Worm (Caenorhabditis elegans) whole organism, L4 larva: ENCODE data around the gene rpl-36.
A peak's percentile ranks its signal among the peaks of the same experiment; 100 is the strongest.

Experiments
- Y48G9A.11 ChIP-seq: fragments of 200-800 bp; sonication (Bioruptor generic); IDR thresholded peaks from 2 replicates; pipeline ENCODE4 v1.3.6; 2022; ENCODE audit warnings: missing genetic modification reagents, missing genetic modification characterization, missing compliant biosample characterization
- Y5F2A.4 ChIP-seq: fragments of 200-800 bp; sonication (Bioruptor generic); optimal IDR thresholded peaks from 2 replicates; lab custom pipeline; 2018; ENCODE audit warnings: mild to moderate bottlenecking, missing genetic modification characterization, missing compliant biosample characterization
- Y75B8A.6 ChIP-seq: fragments of 200-800 bp; sonication (Bioruptor generic); IDR thresholded peaks from 2 replicates; pipeline ENCODE4 v1.3.6; 2022; ENCODE audit warnings: missing genetic modification reagents, missing genetic modification characterization, missing compliant biosample characterization
- aly-2 ChIP-seq: sonication (generic microtip); optimal IDR thresholded peaks from 2 replicates; lab custom pipeline; 2018; ENCODE audit warnings: missing biosample characterization, missing genetic modification characterization
- ama-1 ChIP-seq: fragments of 150-350 bp; optimal IDR thresholded peaks from 2 replicates; lab custom pipeline; 2014; ENCODE audit warnings: inconsistent platforms, mixed read lengths
- attf-4 ChIP-seq: sonication (generic microtip); optimal IDR thresholded peaks from 3 replicates; lab custom pipeline; 2017; ENCODE audit warnings: missing biosample characterization, missing genetic modification characterization
- ceh-28 ChIP-seq: fragments of 150-350 bp; optimal IDR thresholded peaks from 2 replicates; lab custom pipeline; 2014; ENCODE audit warnings: missing biosample characterization, missing genetic modification reagents, missing genetic modification characterization
- ceh-44 ChIP-seq: fragments of 200-800 bp; sonication (Bioruptor generic); IDR thresholded peaks from 2 replicates; pipeline ENCODE4 v1.3.6; 2022; ENCODE audit warnings: missing genetic modification reagents, missing genetic modification characterization, missing compliant biosample characterization
- ceh-82 ChIP-seq: sonication (generic microtip); optimal IDR thresholded peaks from 2 replicates; lab custom pipeline; 2017; ENCODE audit warnings: missing biosample characterization, missing genetic modification characterization
- ces-1 ChIP-seq: fragments of 150-350 bp; sonication (generic microtip); optimal IDR thresholded peaks from 4 replicates; lab custom pipeline; 2014; ENCODE audit warnings: missing biosample characterization, missing genetic modification reagents, missing genetic modification characterization
- ctbp-1 ChIP-seq: fragments of 200-800 bp; sonication (Bioruptor generic); IDR thresholded peaks from 2 replicates; pipeline ENCODE4 v1.3.6; 2022; ENCODE audit warnings: missing genetic modification reagents, missing genetic modification characterization, missing compliant biosample characterization
- daf-12 ChIP-seq: fragments of 150-350 bp; optimal IDR thresholded peaks from 2 replicates; lab custom pipeline; 2014; ENCODE audit warnings: missing biosample characterization, missing genetic modification reagents, missing genetic modification characterization
- dmd-6 ChIP-seq: fragments of 200-800 bp; sonication (Bioruptor generic); IDR thresholded peaks from 2 replicates; pipeline ENCODE4 v1.3.6; 2022; ENCODE audit warnings: missing genetic modification reagents, missing genetic modification characterization, missing compliant biosample characterization
- dmd-9 ChIP-seq: fragments of 200-800 bp; sonication (Bioruptor generic); IDR thresholded peaks from 2 replicates; pipeline ENCODE4 v1.3.6; 2022; ENCODE audit warnings: missing genetic modification reagents, missing genetic modification characterization, missing compliant biosample characterization
- duxl-1 ChIP-seq: sonication (generic microtip); optimal IDR thresholded peaks from 2 replicates; lab custom pipeline; 2016; ENCODE audit warnings: mild to moderate bottlenecking, missing genetic modification characterization, moderate library complexity, missing compliant biosample characterization; ENCODE audit not compliant: poor library complexity
- dve-1 ChIP-seq: sonication (generic microtip); optimal IDR thresholded peaks from 2 replicates; lab custom pipeline; 2017; ENCODE audit warnings: antibody characterized with exemption, mild to moderate bottlenecking, missing genetic modification characterization, missing compliant biosample characterization; ENCODE audit not compliant: insufficient read depth
- egl-27 ChIP-seq: sonication (generic microtip); optimal IDR thresholded peaks from 3 replicates; lab custom pipeline; 2017; ENCODE audit warnings: missing biosample characterization, missing genetic modification reagents, missing genetic modification characterization
- fkh-10 ChIP-seq: fragments of 150-350 bp; optimal IDR thresholded peaks from 2 replicates; lab custom pipeline; 2014; ENCODE audit warnings: missing biosample characterization, missing genetic modification reagents, missing genetic modification characterization
- fos-1 ChIP-seq: fragments of 150-350 bp; optimal IDR thresholded peaks from 2 replicates; lab custom pipeline; 2014; ENCODE audit warnings: missing biosample characterization, missing genetic modification characterization
- hlh-30 ChIP-seq: sonication (generic microtip); optimal IDR thresholded peaks from 2 replicates; lab custom pipeline; 2017; ENCODE audit warnings: antibody characterized with exemption, mild to moderate bottlenecking, missing genetic modification characterization, missing compliant biosample characterization; ENCODE audit not compliant: insufficient read depth
- hmg-1.1 ChIP-seq: fragments of 200-800 bp; sonication (Bioruptor generic); IDR thresholded peaks from 2 replicates; pipeline ENCODE4 v1.3.6; 2022; ENCODE audit warnings: missing genetic modification reagents, missing genetic modification characterization, missing compliant biosample characterization
- jun-1 ChIP-seq: fragments of 150-350 bp; optimal IDR thresholded peaks from 2 replicates; lab custom pipeline; 2014; ENCODE audit warnings: missing biosample characterization, missing genetic modification reagents, missing genetic modification characterization
- lim-7 ChIP-seq: fragments of 200-800 bp; sonication (Bioruptor generic); IDR thresholded peaks from 2 replicates; pipeline ENCODE4 v1.3.6; 2022; ENCODE audit warnings: missing genetic modification characterization, missing compliant biosample characterization
- lin-1 ChIP-seq: fragments of 200-800 bp; sonication (Bioruptor generic); IDR thresholded peaks from 2 replicates; pipeline ENCODE4 v1.3.6; 2022; ENCODE audit warnings: missing genetic modification reagents, missing genetic modification characterization, missing compliant biosample characterization
- lin-29 ChIP-seq: fragments of 200-800 bp; sonication (Bioruptor generic); IDR thresholded peaks from 2 replicates; pipeline ENCODE4 v1.3.6; 2022; ENCODE audit warnings: missing genetic modification reagents, missing genetic modification characterization, missing compliant biosample characterization
- lir-3 ChIP-seq: sonication (generic microtip); optimal IDR thresholded peaks from 2 replicates; lab custom pipeline; 2016; ENCODE audit warnings: mild to moderate bottlenecking, missing genetic modification characterization, missing compliant biosample characterization
- lsy-2 ChIP-seq, 2 experiments: fragments of 150-350 bp in 1 of 2; sonication (generic microtip) in 1 of 2; optimal IDR thresholded peaks; 2 replicates each; lab custom pipeline; 2014 to 2017; ENCODE audit warnings: missing biosample characterization in 2 of 2, missing genetic modification characterization in 2 of 2
- mdt-29 ChIP-seq: fragments of 200-800 bp; sonication (Bioruptor generic); IDR thresholded peaks from 2 replicates; pipeline ENCODE4 v1.3.6; 2022; ENCODE audit warnings: missing genetic modification reagents, missing genetic modification characterization, missing compliant biosample characterization
- mep-1 ChIP-seq: fragments of 150-350 bp; sonication (generic microtip); optimal IDR thresholded peaks from 3 replicates; lab custom pipeline; 2014; ENCODE audit warnings: missing biosample characterization, missing genetic modification characterization
- nhr-10 ChIP-seq: fragments of 150-350 bp; optimal IDR thresholded peaks from 2 replicates; lab custom pipeline; 2014; ENCODE audit warnings: missing biosample characterization, missing genetic modification characterization
- nhr-102 ChIP-seq: sonication (generic microtip); optimal IDR thresholded peaks from 2 replicates; lab custom pipeline; 2016; ENCODE audit warnings: mild to moderate bottlenecking, missing genetic modification characterization, moderate library complexity, missing compliant biosample characterization
- nhr-25 ChIP-seq: sonication (generic microtip); optimal IDR thresholded peaks from 2 replicates; lab custom pipeline; 2017; ENCODE audit warnings: missing genetic modification characterization, mild to moderate bottlenecking, missing compliant biosample characterization, antibody characterized with exemption, moderate library complexity, borderline replicate concordance; ENCODE audit not compliant: insufficient read depth
- nhr-28 ChIP-seq: fragments of 150-350 bp; optimal IDR thresholded peaks from 2 replicates; lab custom pipeline; 2014; ENCODE audit warnings: missing biosample characterization, missing genetic modification characterization
- nhr-6 ChIP-seq: fragments of 150-350 bp; optimal IDR thresholded peaks from 2 replicates; lab custom pipeline; 2014; ENCODE audit warnings: missing biosample characterization, missing genetic modification characterization
- nhr-77 ChIP-seq: fragments of 150-350 bp; optimal IDR thresholded peaks from 2 replicates; lab custom pipeline; 2014; ENCODE audit warnings: missing biosample characterization, missing genetic modification characterization
- pha-4 ChIP-seq, 2 experiments: fragments of 150-350 bp in 1 of 2; fragments of 200-800 bp in 1 of 2; sonication (Bioruptor generic) in 1 of 2; IDR thresholded peaks in 1 of 2; optimal IDR thresholded peaks in 1 of 2; 2 replicates each; pipeline versions ENCODE4 v1.3.6 to Lab custom; 2014 to 2022; ENCODE audit warnings: missing genetic modification characterization in 2 of 2, missing genetic modification reagents in 2 of 2, missing biosample characterization in 1 of 2, missing compliant biosample characterization in 1 of 2
- php-3 ChIP-seq: fragments of 200-800 bp; sonication (Bioruptor generic); IDR thresholded peaks from 2 replicates; pipeline ENCODE4 v1.3.6; 2022; ENCODE audit warnings: missing genetic modification reagents, missing genetic modification characterization, missing compliant biosample characterization
- sdz-12 ChIP-seq: fragments of 200-800 bp; sonication (Bioruptor generic); optimal IDR thresholded peaks from 2 replicates; lab custom pipeline; 2018; ENCODE audit warnings: mild to moderate bottlenecking, missing genetic modification characterization, missing compliant biosample characterization
- set-16 ChIP-seq: fragments of 200-800 bp; sonication (Bioruptor generic); IDR thresholded peaks from 2 replicates; pipeline ENCODE4 v1.3.6; 2022; ENCODE audit warnings: missing genetic modification reagents, missing genetic modification characterization, missing compliant biosample characterization
- snpc-1.2 ChIP-seq: fragments of 200-800 bp; sonication (Bioruptor generic); IDR thresholded peaks from 2 replicates; pipeline ENCODE4 v1.3.6; 2022; ENCODE audit warnings: missing genetic modification reagents, missing genetic modification characterization, missing compliant biosample characterization
- spr-1 ChIP-seq: sonication (generic microtip); optimal IDR thresholded peaks from 2 replicates; lab custom pipeline; 2016; ENCODE audit warnings: mild to moderate bottlenecking, missing genetic modification characterization, missing compliant biosample characterization
- tag-97 ChIP-seq: fragments of 200-800 bp; sonication (Bioruptor generic); IDR thresholded peaks from 2 replicates; pipeline ENCODE4 v1.3.6; 2022; ENCODE audit warnings: missing genetic modification characterization, missing compliant biosample characterization
- unc-130 ChIP-seq: sonication (generic microtip); optimal IDR thresholded peaks from 2 replicates; lab custom pipeline; 2016; ENCODE audit warnings: missing genetic modification reagents, missing genetic modification characterization, missing compliant biosample characterization
- unc-39 ChIP-seq: sonication (generic microtip); optimal IDR thresholded peaks from 2 replicates; lab custom pipeline; 2017; ENCODE audit warnings: missing biosample characterization, missing genetic modification characterization
- vab-7 ChIP-seq: fragments of 200-800 bp; sonication (Bioruptor generic); IDR thresholded peaks from 2 replicates; pipeline ENCODE4 v1.3.6; 2022; ENCODE audit warnings: missing genetic modification reagents, missing genetic modification characterization, missing compliant biosample characterization
- zag-1 ChIP-seq: fragments of 150-350 bp; optimal IDR thresholded peaks from 2 replicates; lab custom pipeline; 2014; ENCODE audit warnings: missing biosample characterization, missing genetic modification characterization
- zfp-2 ChIP-seq: sonication (generic microtip); optimal IDR thresholded peaks from 2 replicates; lab custom pipeline; 2016; ENCODE audit warnings: mild to moderate bottlenecking, missing genetic modification characterization, missing compliant biosample characterization
- zfp-3 ChIP-seq: fragments of 200-800 bp; sonication (Bioruptor generic); conservative IDR thresholded peaks from 2 replicates; pipeline ENCODE4 v1.3.6; 2022; ENCODE audit warnings: missing genetic modification reagents, missing genetic modification characterization, missing compliant biosample characterization
- zip-2 ChIP-seq: fragments of 150-350 bp; optimal IDR thresholded peaks from 2 replicates; lab custom pipeline; 2014; ENCODE audit warnings: missing biosample characterization, missing genetic modification characterization
- ztf-11 ChIP-seq: fragments of 150-350 bp; optimal IDR thresholded peaks from 2 replicates; lab custom pipeline; 2014; ENCODE audit warnings: missing biosample characterization, missing genetic modification characterization
- ztf-7 ChIP-seq: fragments of 150-350 bp; optimal IDR thresholded peaks from 2 replicates; lab custom pipeline; 2014; ENCODE audit warnings: missing biosample characterization, missing genetic modification characterization

Gene rpl-36

ce11 chrIII:7155631-7156030 lies 24.4 kb upstream of the rpl-36 start (continued):
- TF ChIP-seq Y5F2A.4 (GFP tag; lab: Kevin White, UChicago) (peak; percentile 26), dmd-9 (peak; percentile 64; the same call in 1 of the 2 replicates), nhr-77 (peak; percentile 34), zfp-3 (0 out of 2 replicates have a peak, but pooled peaks have one; percentile 46), unc-130 (no peak), daf-12 (tag; lab: Kevin White, UChicago) (no peak), duxl-1 (tag; lab: Kevin White, UChicago) (peak; percentile 63), tag-97 (GFP tag; lab: Robert Waterston, UW) (no peak), spr-1 (tag; lab: Kevin White, UChicago) (peak; percentile 77), nhr-10 (tag; lab: Kevin White, UChicago) (peak; percentile 75), zip-2 (peak; percentile 59), pha-4 (GFP tag; IDR thresholded peaks at IDR 0.05; lab: Robert Waterston, UW) (peak; percentile 78), pha-4 (tag; optimal IDR thresholded peaks at IDR 0.05; lab: Kevin White, UChicago) (peak; percentile 96), attf-4 (no peak), mdt-29 (peak; percentile 77), sdz-12 (no peak), hlh-30 (tag; lab: Kevin White, UChicago) (peak; percentile 98), nhr-102 (peak; percentile 82), ztf-7 (tag; lab: Kevin White, UChicago) (no peak), nhr-28 (tag; lab: Kevin White, UChicago) (peak; percentile 92), nhr-6 (tag; lab: Kevin White, UChicago) (peak; percentile 39), lin-29 (GFP tag; lab: Robert Waterston, UW) (0 out of 2 replicates have a peak, but pooled peaks have one; percentile 18), jun-1 (peak; percentile 82), hmg-1.1 (peak; percentile 95), ztf-11 (tag; lab: Kevin White, UChicago) (no peak), snpc-1.2 (GFP tag; lab: Robert Waterston, UW) (no peak), lin-1 (GFP tag; lab: Robert Waterston, UW) (peak; percentile 95), ctbp-1 (GFP tag; lab: Robert Waterston, UW) (peak; percentile 97), zfp-2 (tag; lab: Kevin White, UChicago) (peak; percentile 54), lsy-2 (tag; optimal IDR thresholded peaks at IDR 0.05; lab: Kevin White, UChicago) (peak; percentile 88 to 90), dve-1 (tag; lab: Kevin White, UChicago) (peak; percentile 92), egl-27 (tag; lab: Kevin White, UChicago) (no peak), ama-1 (lab: Kevin White, UChicago) (peak; percentile 90), unc-39 (tag; lab: Kevin White, UChicago) (no peak), ceh-44 (no peak), php-3 (GFP tag; lab: Robert Waterston, UW) (peak; percentile 82), dmd-6 (GFP tag; lab: Robert Waterston, UW) (peak; percentile 90), mep-1 (tag; lab: Kevin White, UChicago) (peak; percentile 94), zag-1 (tag; lab: Kevin White, UChicago) (no peak), set-16 (GFP tag; lab: Robert Waterston, UW) (peak; percentile 67), ceh-28 (tag; lab: Kevin White, UChicago) (peak; percentile 27), vab-7 (GFP tag; lab: Robert Waterston, UW) (no peak), fos-1 (tag; lab: Kevin White, UChicago) (peak; percentile 57), ces-1 (GFP tag; lab: Kevin White, UChicago) (peak; percentile 13), nhr-25 (peak; percentile 83), lir-3 (peak; percentile 40), Y75B8A.6 (GFP tag; lab: Robert Waterston, UW) (no peak), ceh-82 (tag; lab: Kevin White, UChicago) (no peak), lim-7 (GFP tag; lab: Robert Waterston, UW) (no peak), fkh-10 (GFP tag; lab: Kevin White, UChicago) (peak; percentile 96), aly-2 (no peak), Y48G9A.11 (no peak)
